2 fruit fly cellular contexts compared by ENCODE assay signal in genomic region chr3L:14624425-14625309, dm6.
A peak's percentile ranks its signal among the peaks of the same experiment; 100 is the strongest.
TF ChIP-seq lines count a peak whose summit lies in the region.

No protein-coding gene starts in this region.

TF ChIP-seq in whole organism, embryonic, 481 proteins besides CTCF, POLR2A, EP300 and RAD21 (continued from another document and continues in another):
- TF ChIP-seq ci (GFP tag; IDR thresholded peaks at IDR 0.05; lab: Robert Waterston, UW): 0 out of 3 replicates have a peak, but pooled peaks have one; percentile 27
- peak; percentile 74 for TF ChIP-seq crol (GFP tag; IDR thresholded peaks at IDR 0.05; lab: Robert Waterston, UW)
- no peak for TF ChIP-seq CG12659 (GFP tag; optimal IDR thresholded peaks at IDR 0.05; lab: Kevin White, UChicago)
- peak; percentile 45 for TF ChIP-seq Blimp-1 (GFP tag; optimal IDR thresholded peaks at IDR 0.05; lab: Kevin White, UChicago)
- peak; percentile 37 for TF ChIP-seq CG3838 (GFP tag; optimal IDR thresholded peaks at IDR 0.05; lab: Kevin White, UChicago)
- TF ChIP-seq az2 (GFP tag; optimal IDR thresholded peaks at IDR 0.05; lab: Kevin White, UChicago): no peak
- TF ChIP-seq Deaf1 (tag; optimal IDR thresholded peaks at IDR 0.05; lab: Kevin White, UChicago): peak; percentile 31
- no peak for TF ChIP-seq pzg (GFP tag; optimal IDR thresholded peaks at IDR 0.05; lab: Kevin White, UChicago)
- peak; percentile 27 for TF ChIP-seq mirr (GFP tag; optimal IDR thresholded peaks at IDR 0.05; lab: Kevin White, UChicago)
- peak; percentile 46; the same call in 1 of the 2 replicates for TF ChIP-seq Awh (GFP tag; IDR thresholded peaks at IDR 0.05; lab: Robert Waterston, UW)
- TF ChIP-seq D19A (tag; optimal IDR thresholded peaks at IDR 0.05; lab: Kevin White, UChicago): peak; percentile 13
- no peak for TF ChIP-seq kay (GFP tag; optimal IDR thresholded peaks at IDR 0.05; lab: Kevin White, UChicago)
- no peak for TF ChIP-seq dimm (GFP tag; IDR thresholded peaks at IDR 0.05; lab: Robert Waterston, UW)
- TF ChIP-seq CG6272 (GFP tag; IDR thresholded peaks at IDR 0.05; lab: Robert Waterston, UW): no peak
- TF ChIP-seq Six4 (GFP tag; optimal IDR thresholded peaks at IDR 0.05; lab: Kevin White, UChicago): no peak
- no peak for TF ChIP-seq aop (GFP tag; IDR thresholded peaks at IDR 0.05; lab: Robert Waterston, UW)
- no peak for TF ChIP-seq CG10431 (GFP tag; optimal IDR thresholded peaks at IDR 0.05; lab: Kevin White, UChicago)
- no peak for TF ChIP-seq CG34422 (GFP tag; IDR thresholded peaks at IDR 0.05; lab: Robert Waterston, UW)
- no peak for TF ChIP-seq ind (GFP tag; optimal IDR thresholded peaks at IDR 0.05; lab: Kevin White, UChicago)
- no peak for TF ChIP-seq Abd-B (GFP tag; optimal IDR thresholded peaks at IDR 0.05; lab: Kevin White, UChicago)
- no peak for TF ChIP-seq eyg (GFP tag; optimal IDR thresholded peaks at IDR 0.05; lab: Kevin White, UChicago)
- TF ChIP-seq slou (GFP tag; optimal IDR thresholded peaks at IDR 0.05; lab: Kevin White, UChicago): no peak
- no peak for TF ChIP-seq wdn (GFP tag; IDR thresholded peaks at IDR 0.05; lab: Robert Waterston, UW)
- TF ChIP-seq HmgD (GFP tag; optimal IDR thresholded peaks at IDR 0.05; lab: Kevin White, UChicago): no peak
- no peak for TF ChIP-seq CG7357 (GFP tag; IDR thresholded peaks at IDR 0.05; lab: Robert Waterston, UW)
- TF ChIP-seq CG17802 (tag; optimal IDR thresholded peaks at IDR 0.05; lab: Kevin White, UChicago): peak; percentile 80
- TF ChIP-seq cas (GFP tag; IDR thresholded peaks at IDR 0.05; lab: Robert Waterston, UW): no peak
- TF ChIP-seq CG15011 (GFP tag; optimal IDR thresholded peaks at IDR 0.05; lab: Kevin White, UChicago): no peak
- peak; percentile 12 for TF ChIP-seq CG4707 (GFP tag; optimal IDR thresholded peaks at IDR 0.05; lab: Kevin White, UChicago)
- TF ChIP-seq Ravus (GFP tag; IDR thresholded peaks at IDR 0.05; lab: Robert Waterston, UW): no peak
- TF ChIP-seq CG32767 (GFP tag; IDR thresholded peaks at IDR 0.05; lab: Robert Waterston, UW): no peak
- peak; percentile 49 for TF ChIP-seq lbe (GFP tag; optimal IDR thresholded peaks at IDR 0.05; lab: Kevin White, UChicago)
- no peak for TF ChIP-seq ap (GFP tag; IDR thresholded peaks at IDR 0.05; lab: Robert Waterston, UW)
- TF ChIP-seq CG7963 (GFP tag; IDR thresholded peaks at IDR 0.05; lab: Robert Waterston, UW; ENCODE audit: partially characterized antibody): no peak
- TF ChIP-seq Tbp (GFP tag; optimal IDR thresholded peaks at IDR 0.05; lab: Kevin White, UChicago): no peak
- TF ChIP-seq MESR4 (GFP tag; optimal IDR thresholded peaks at IDR 0.05; lab: Kevin White, UChicago): no peak
- TF ChIP-seq Pdp1 (GFP tag; optimal IDR thresholded peaks at IDR 0.05; lab: Kevin White, UChicago): peak in 1 of 2 experiments; percentile 39
- 0 out of 3 replicates have a peak, but pooled peaks have one; percentile 14 for TF ChIP-seq ken (GFP tag; IDR thresholded peaks at IDR 0.05; lab: Robert Waterston, UW)
- TF ChIP-seq CG18011 (GFP tag; optimal IDR thresholded peaks at IDR 0.05; lab: Kevin White, UChicago): no peak
- TF ChIP-seq zfh2 (GFP tag; optimal IDR thresholded peaks at IDR 0.05; lab: Kevin White, UChicago): no peak
- no peak for TF ChIP-seq NFAT (GFP tag; IDR thresholded peaks at IDR 0.05; lab: Robert Waterston, UW)
- TF ChIP-seq CG12769 (tag; optimal IDR thresholded peaks at IDR 0.05; lab: Kevin White, UChicago): peak; percentile 75
- no peak for TF ChIP-seq H2.0 (GFP tag; IDR thresholded peaks at IDR 0.05; lab: Robert Waterston, UW)
- peak; percentile 73 for TF ChIP-seq psq (GFP tag; optimal IDR thresholded peaks at IDR 0.05; lab: Kevin White, UChicago)
- no peak for TF ChIP-seq CG1832 (GFP tag; optimal IDR thresholded peaks at IDR 0.05; lab: Kevin White, UChicago)
- no peak for TF ChIP-seq cad (GFP tag; optimal IDR thresholded peaks at IDR 0.05; lab: Kevin White, UChicago)
- no peak for TF ChIP-seq Hey (tag; optimal IDR thresholded peaks at IDR 0.05; lab: Kevin White, UChicago)
- no peak for TF ChIP-seq CG2889 (GFP tag; IDR thresholded peaks at IDR 0.05; lab: Robert Waterston, UW)
- peak; percentile 62 for TF ChIP-seq cwo (GFP tag; optimal IDR thresholded peaks at IDR 0.05; lab: Kevin White, UChicago)
- peak; percentile 31 for TF ChIP-seq CG8388 (GFP tag; optimal IDR thresholded peaks at IDR 0.05; lab: Kevin White, UChicago)
- TF ChIP-seq bbx (GFP tag; IDR thresholded peaks at IDR 0.05; lab: Robert Waterston, UW; ENCODE audit: partially characterized antibody): no peak
- TF ChIP-seq CG7987 (GFP tag; optimal IDR thresholded peaks at IDR 0.05; lab: Kevin White, UChicago): peak; percentile 21
- peak; percentile 61; the same call in 2 of the 4 replicates for TF ChIP-seq chinmo (GFP tag; IDR thresholded peaks at IDR 0.05; lab: Robert Waterston, UW; ENCODE audit: partially characterized antibody)
- TF ChIP-seq B-H2 (GFP tag; optimal IDR thresholded peaks at IDR 0.05; lab: Kevin White, UChicago): peak; percentile 37
- no peak for TF ChIP-seq Camta (GFP tag; optimal IDR thresholded peaks at IDR 0.05; lab: Kevin White, UChicago)
- no peak for TF ChIP-seq CG4282 (GFP tag; optimal IDR thresholded peaks at IDR 0.05; lab: Kevin White, UChicago)
- peak; percentile 61 for TF ChIP-seq kni (GFP tag; optimal IDR thresholded peaks at IDR 0.05; lab: Kevin White, UChicago)
- peak; percentile 60 for TF ChIP-seq CG10543 (GFP tag; optimal IDR thresholded peaks at IDR 0.05; lab: Kevin White, UChicago)
- no peak for TF ChIP-seq nmo (GFP tag; optimal IDR thresholded peaks at IDR 0.05; lab: Kevin White, UChicago)
- no peak for TF ChIP-seq fd64A (GFP tag; optimal IDR thresholded peaks at IDR 0.05; lab: Kevin White, UChicago)
- no peak for TF ChIP-seq Eip74EF (GFP tag; optimal IDR thresholded peaks at IDR 0.05; lab: Kevin White, UChicago)
- peak; percentile 33 for TF ChIP-seq CG15479 (GFP tag; optimal IDR thresholded peaks at IDR 0.05; lab: Kevin White, UChicago)
- peak; percentile 83 for TF ChIP-seq sens (GFP tag; lab: Kevin White, UChicago)
- TF ChIP-seq sqz (GFP tag; optimal IDR thresholded peaks at IDR 0.05; lab: Kevin White, UChicago): peak; percentile 98
- no peak for TF ChIP-seq kah (GFP tag; optimal IDR thresholded peaks at IDR 0.05; lab: Kevin White, UChicago)
- TF ChIP-seq Optix (GFP tag; IDR thresholded peaks at IDR 0.05; lab: Robert Waterston, UW): no peak
- TF ChIP-seq CG17568 (GFP tag; optimal IDR thresholded peaks at IDR 0.05; lab: Kevin White, UChicago): peak; percentile 2
- TF ChIP-seq CG15269 (tag; optimal IDR thresholded peaks at IDR 0.05; lab: Kevin White, UChicago): peak; percentile 34

TF ChIP-seq in whole organism, prepupa, 60 proteins besides CTCF, POLR2A, EP300 and RAD21 (continued from another document):
- TF ChIP-seq pdm3 (GFP tag; optimal IDR thresholded peaks at IDR 0.05; lab: Kevin White, UChicago): no peak
- TF ChIP-seq Met (GFP tag; optimal IDR thresholded peaks at IDR 0.05; lab: Kevin White, UChicago): peak; percentile 3
- TF ChIP-seq Blimp-1 (GFP tag; optimal IDR thresholded peaks at IDR 0.05; lab: Kevin White, UChicago): peak; percentile 78
- peak; percentile 43 for TF ChIP-seq Lpt (GFP tag; optimal IDR thresholded peaks at IDR 0.05; lab: Kevin White, UChicago)
- peak; percentile 43; the same call in 1 of the 3 replicates for TF ChIP-seq CG8119 (GFP tag; IDR thresholded peaks at IDR 0.05; lab: Robert Waterston, UW)
- peak; percentile 17 for TF ChIP-seq esn (GFP tag; optimal IDR thresholded peaks at IDR 0.05; lab: Kevin White, UChicago)
- peak; percentile 84 for TF ChIP-seq Eip75B (GFP tag; optimal IDR thresholded peaks at IDR 0.05; lab: Kevin White, UChicago)
- TF ChIP-seq Eip93F (GFP tag; optimal IDR thresholded peaks at IDR 0.05; lab: Kevin White, UChicago): no peak
- TF ChIP-seq vri (GFP tag; optimal IDR thresholded peaks at IDR 0.05; lab: Kevin White, UChicago): peak; percentile 42
- TF ChIP-seq Gug (GFP tag; IDR thresholded peaks at IDR 0.05; lab: Robert Waterston, UW): no peak
- peak; percentile 26 for TF ChIP-seq CG9139 (GFP tag; optimal IDR thresholded peaks at IDR 0.05; lab: Kevin White, UChicago)
- TF ChIP-seq Eip78C (GFP tag; lab: Kevin White, UChicago): peak; percentile 39
- no peak for TF ChIP-seq CG8319 (GFP tag; optimal IDR thresholded peaks at IDR 0.05; lab: Kevin White, UChicago)
- TF ChIP-seq CG34406 (GFP tag; optimal IDR thresholded peaks at IDR 0.05; lab: Kevin White, UChicago): no peak
- TF ChIP-seq CG6792 (GFP tag; optimal IDR thresholded peaks at IDR 0.05; lab: Kevin White, UChicago): no peak
- TF ChIP-seq CG32006 (GFP tag; optimal IDR thresholded peaks at IDR 0.05; lab: Kevin White, UChicago): no peak
- no peak for TF ChIP-seq Hr38 (GFP tag; optimal IDR thresholded peaks at IDR 0.05; lab: Kevin White, UChicago)
- no peak for TF ChIP-seq spab (GFP tag; optimal IDR thresholded peaks at IDR 0.05; lab: Kevin White, UChicago)
- TF ChIP-seq CG15336 (GFP tag; IDR thresholded peaks at IDR 0.05; lab: Robert Waterston, UW): peak; percentile 70; the same call in 1 of the 2 replicates
- TF ChIP-seq cyc (GFP tag; optimal IDR thresholded peaks at IDR 0.05; lab: Kevin White, UChicago): no peak
